Worm (Caenorhabditis elegans) whole organism, L4 larva: ENCODE data around the gene sax-2.
"Not testable (repeated sequence)": the region's sequence is repeated elsewhere in the genome, so short reads cannot be mapped to it uniquely, and the experiment has no call there.

Experiments
- F10B5.3 ChIP-seq: sonication (generic microtip); optimal IDR thresholded peaks from 2 replicates; lab custom pipeline; 2016; ENCODE audit warnings: mild to moderate bottlenecking, missing genetic modification characterization, missing compliant biosample characterization
- F49E8.2 ChIP-seq: sonication (generic microtip); optimal IDR thresholded peaks from 2 replicates; lab custom pipeline; 2016; ENCODE audit warnings: missing compliant biosample characterization, mild to moderate bottlenecking, missing genetic modification characterization, borderline replicate concordance
- T20F7.1 ChIP-seq: fragments of 200-800 bp; sonication (Bioruptor generic); optimal IDR thresholded peaks from 2 replicates; lab custom pipeline; 2018; ENCODE audit warnings: mild to moderate bottlenecking, missing genetic modification characterization, missing compliant biosample characterization
- Y48G9A.11 ChIP-seq: fragments of 200-800 bp; sonication (Bioruptor generic); IDR thresholded peaks from 2 replicates; pipeline ENCODE4 v1.3.6; 2022; ENCODE audit warnings: missing genetic modification reagents, missing genetic modification characterization, missing compliant biosample characterization
- Y75B8A.6 ChIP-seq: fragments of 200-800 bp; sonication (Bioruptor generic); IDR thresholded peaks from 2 replicates; pipeline ENCODE4 v1.3.6; 2022; ENCODE audit warnings: missing genetic modification reagents, missing genetic modification characterization, missing compliant biosample characterization
- ZK337.2 ChIP-seq: fragments of 200-800 bp; sonication (Bioruptor generic); IDR thresholded peaks from 2 replicates; pipeline ENCODE4 v1.3.6; 2022; ENCODE audit warnings: missing genetic modification reagents, missing genetic modification characterization, missing compliant biosample characterization
- ZK546.5 ChIP-seq, 2 experiments: sonication (generic microtip); optimal IDR thresholded peaks; 2 replicates each; lab custom pipeline; 2017; ENCODE audit warnings: missing biosample characterization in 2 of 2, missing genetic modification characterization in 2 of 2
- aha-1 ChIP-seq: fragments of 150-350 bp; peaks from one replicate; lab custom pipeline; 2014; ENCODE audit warnings: missing biosample characterization, missing genetic modification characterization
- aly-2 ChIP-seq: sonication (generic microtip); optimal IDR thresholded peaks from 2 replicates; lab custom pipeline; 2018; ENCODE audit warnings: missing biosample characterization, missing genetic modification characterization
- arid-1 ChIP-seq: fragments of 200-800 bp; sonication (Bioruptor generic); conservative IDR thresholded peaks from 2 replicates; pipeline ENCODE4 v1.3.6; 2022; ENCODE audit warnings: missing genetic modification reagents, missing genetic modification characterization, missing compliant biosample characterization
- ceh-20 ChIP-seq: fragments of 200-800 bp; sonication (Bioruptor generic); IDR thresholded peaks from 2 replicates; pipeline ENCODE4 v1.3.6; 2022; ENCODE audit warnings: missing genetic modification reagents, missing genetic modification characterization, missing compliant biosample characterization
- ceh-44 ChIP-seq: fragments of 200-800 bp; sonication (Bioruptor generic); IDR thresholded peaks from 2 replicates; pipeline ENCODE4 v1.3.6; 2022; ENCODE audit warnings: missing genetic modification reagents, missing genetic modification characterization, missing compliant biosample characterization
- ceh-62 ChIP-seq: sonication (generic microtip); optimal IDR thresholded peaks from 2 replicates; lab custom pipeline; 2017; ENCODE audit warnings: missing biosample characterization, missing genetic modification characterization
- ces-1 ChIP-seq: fragments of 150-350 bp; sonication (generic microtip); optimal IDR thresholded peaks from 4 replicates; lab custom pipeline; 2014; ENCODE audit warnings: missing biosample characterization, missing genetic modification reagents, missing genetic modification characterization
- daf-19 ChIP-seq: fragments of 200-800 bp; sonication (Bioruptor generic); conservative IDR thresholded peaks from 2 replicates; pipeline ENCODE4 v1.3.6; 2022; ENCODE audit warnings: missing genetic modification characterization, missing compliant biosample characterization
- daf-8 ChIP-seq: fragments of 200-800 bp; sonication (Bioruptor generic); IDR thresholded peaks from 2 replicates; pipeline ENCODE4 v1.3.6; 2022; ENCODE audit warnings: missing genetic modification characterization, missing compliant biosample characterization
- dmd-6 ChIP-seq: fragments of 200-800 bp; sonication (Bioruptor generic); IDR thresholded peaks from 2 replicates; pipeline ENCODE4 v1.3.6; 2022; ENCODE audit warnings: missing genetic modification reagents, missing genetic modification characterization, missing compliant biosample characterization
- dmd-9 ChIP-seq: fragments of 200-800 bp; sonication (Bioruptor generic); IDR thresholded peaks from 2 replicates; pipeline ENCODE4 v1.3.6; 2022; ENCODE audit warnings: missing genetic modification reagents, missing genetic modification characterization, missing compliant biosample characterization
- dpl-1 ChIP-seq: fragments of 150-350 bp; optimal IDR thresholded peaks from 2 replicates; lab custom pipeline; 2014; ENCODE audit warnings: missing biosample characterization, missing genetic modification reagents, missing genetic modification characterization
- duxl-1 ChIP-seq: sonication (generic microtip); optimal IDR thresholded peaks from 2 replicates; lab custom pipeline; 2016; ENCODE audit warnings: mild to moderate bottlenecking, missing genetic modification characterization, moderate library complexity, missing compliant biosample characterization; ENCODE audit not compliant: poor library complexity
- egl-43 ChIP-seq: fragments of 200-800 bp; sonication (Bioruptor generic); IDR thresholded peaks from 2 replicates; pipeline ENCODE4 v1.3.6; 2022; ENCODE audit warnings: missing genetic modification reagents, missing genetic modification characterization, missing compliant biosample characterization
- gei-8 ChIP-seq: fragments of 200-800 bp; sonication (Bioruptor generic); optimal IDR thresholded peaks from 2 replicates; lab custom pipeline; 2018; ENCODE audit warnings: mild to moderate bottlenecking, missing genetic modification characterization, missing compliant biosample characterization
- hif-1 ChIP-seq, 2 experiments: sonication (generic microtip); optimal IDR thresholded peaks; 2 replicates each; lab custom pipeline; 2016 to 2017; ENCODE audit warnings: missing compliant biosample characterization in 2 of 2, missing genetic modification characterization in 2 of 2, missing genetic modification reagents in 2 of 2, missing genotype in 2 of 2, mild to moderate bottlenecking in 1 of 2
- hmg-1.1 ChIP-seq: fragments of 200-800 bp; sonication (Bioruptor generic); IDR thresholded peaks from 2 replicates; pipeline ENCODE4 v1.3.6; 2022; ENCODE audit warnings: missing genetic modification reagents, missing genetic modification characterization, missing compliant biosample characterization
- lin-13 ChIP-seq: fragments of 150-350 bp; optimal IDR thresholded peaks from 2 replicates; lab custom pipeline; 2014; ENCODE audit warnings: missing biosample characterization, missing genetic modification reagents, missing genetic modification characterization
- lin-29 ChIP-seq: fragments of 200-800 bp; sonication (Bioruptor generic); IDR thresholded peaks from 2 replicates; pipeline ENCODE4 v1.3.6; 2022; ENCODE audit warnings: missing genetic modification reagents, missing genetic modification characterization, missing compliant biosample characterization
- lin-38 ChIP-seq: fragments of 200-800 bp; sonication (Bioruptor generic); IDR thresholded peaks from 2 replicates; pipeline ENCODE4 v1.3.6; 2022; ENCODE audit warnings: missing genetic modification reagents, missing genetic modification characterization, missing compliant biosample characterization
- madf-5 ChIP-seq, 2 experiments: fragments of 200-800 bp; sonication (Bioruptor generic); IDR thresholded peaks; 2 replicates each; pipeline ENCODE4 v1.3.6; 2022; ENCODE audit warnings: missing compliant biosample characterization in 2 of 2, missing genetic modification characterization in 2 of 2
- madf-9 ChIP-seq: fragments of 200-800 bp; sonication (Bioruptor generic); conservative IDR thresholded peaks from 2 replicates; pipeline ENCODE4 v1.3.6; 2022; ENCODE audit warnings: missing genetic modification reagents, missing genetic modification characterization, missing compliant biosample characterization
- mep-1 ChIP-seq: fragments of 150-350 bp; sonication (generic microtip); optimal IDR thresholded peaks from 3 replicates; lab custom pipeline; 2014; ENCODE audit warnings: missing biosample characterization, missing genetic modification characterization
- mes-2 ChIP-seq: sonication (generic microtip); optimal IDR thresholded peaks from 2 replicates; lab custom pipeline; 2016; ENCODE audit warnings: missing genotype, mild to moderate bottlenecking, missing genetic modification characterization, missing compliant biosample characterization; ENCODE audit not compliant: poor library complexity, severe bottlenecking
- nhr-102 ChIP-seq: sonication (generic microtip); optimal IDR thresholded peaks from 2 replicates; lab custom pipeline; 2016; ENCODE audit warnings: mild to moderate bottlenecking, missing genetic modification characterization, moderate library complexity, missing compliant biosample characterization
- nhr-111 ChIP-seq: fragments of 200-800 bp; sonication (Bioruptor generic); optimal IDR thresholded peaks from 2 replicates; lab custom pipeline; 2018; ENCODE audit warnings: mild to moderate bottlenecking, missing genetic modification characterization, missing compliant biosample characterization
- nhr-28 ChIP-seq: fragments of 150-350 bp; optimal IDR thresholded peaks from 2 replicates; lab custom pipeline; 2014; ENCODE audit warnings: missing biosample characterization, missing genetic modification characterization
- nhr-42 ChIP-seq: fragments of 200-800 bp; sonication (Bioruptor generic); IDR thresholded peaks from 2 replicates; pipeline ENCODE4 v1.3.6; 2022; ENCODE audit warnings: missing genetic modification characterization, missing compliant biosample characterization
- php-3 ChIP-seq: fragments of 200-800 bp; sonication (Bioruptor generic); IDR thresholded peaks from 2 replicates; pipeline ENCODE4 v1.3.6; 2022; ENCODE audit warnings: missing genetic modification reagents, missing genetic modification characterization, missing compliant biosample characterization
- saeg-2 ChIP-seq: fragments of 200-800 bp; sonication (Bioruptor generic); IDR thresholded peaks from 2 replicates; pipeline ENCODE4 v1.3.6; 2022; ENCODE audit warnings: missing genetic modification reagents, missing genetic modification characterization, missing compliant biosample characterization
- sdz-12 ChIP-seq: fragments of 200-800 bp; sonication (Bioruptor generic); optimal IDR thresholded peaks from 2 replicates; lab custom pipeline; 2018; ENCODE audit warnings: mild to moderate bottlenecking, missing genetic modification characterization, missing compliant biosample characterization
- tra-1 ChIP-seq: fragments of 200-800 bp; sonication (Bioruptor generic); IDR thresholded peaks from 2 replicates; pipeline ENCODE4 v1.3.6; 2022; ENCODE audit warnings: missing genetic modification reagents, missing genetic modification characterization, missing compliant biosample characterization
- unc-39 ChIP-seq: sonication (generic microtip); optimal IDR thresholded peaks from 2 replicates; lab custom pipeline; 2017; ENCODE audit warnings: missing biosample characterization, missing genetic modification characterization
- zag-1 ChIP-seq: fragments of 150-350 bp; optimal IDR thresholded peaks from 2 replicates; lab custom pipeline; 2014; ENCODE audit warnings: missing biosample characterization, missing genetic modification characterization
- zfp-2 ChIP-seq: sonication (generic microtip); optimal IDR thresholded peaks from 2 replicates; lab custom pipeline; 2016; ENCODE audit warnings: mild to moderate bottlenecking, missing genetic modification characterization, missing compliant biosample characterization
- zip-2 ChIP-seq: fragments of 150-350 bp; optimal IDR thresholded peaks from 2 replicates; lab custom pipeline; 2014; ENCODE audit warnings: missing biosample characterization, missing genetic modification characterization
- ztf-7 ChIP-seq: fragments of 150-350 bp; optimal IDR thresholded peaks from 2 replicates; lab custom pipeline; 2014; ENCODE audit warnings: missing biosample characterization, missing genetic modification characterization

sax-2 gene

DNA sequence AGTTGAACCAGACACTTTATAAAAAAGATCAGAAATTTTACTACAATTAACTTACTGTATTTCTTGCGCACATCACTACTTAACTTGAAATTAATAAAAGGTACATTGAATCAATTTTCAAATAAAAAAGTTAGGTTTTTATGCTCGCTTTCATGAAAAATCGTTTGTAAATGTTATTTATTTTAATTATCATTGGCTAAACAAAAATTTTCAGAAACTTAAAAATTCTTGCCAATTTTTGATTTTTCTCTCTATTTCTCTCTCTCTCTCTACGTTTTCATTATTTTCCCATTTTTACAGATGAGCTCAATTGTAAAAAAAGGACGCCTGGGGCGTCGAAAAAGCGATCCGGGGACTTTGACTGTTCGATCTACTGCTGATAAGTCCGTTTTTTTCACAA lies at the start of gene sax-2:
Gene sax-2 (plus strand): TSS at position 301 of the 400 bp plus-strand sequence.
- TF ChIP-seq dmd-9 (GFP tag; lab: Robert Waterston, UW), result no peak
- TF ChIP-seq ceh-62 (tag; lab: Kevin White, UChicago), result no peak
- no peak for TF ChIP-seq T20F7.1 (GFP tag; lab: Kevin White, UChicago)
- TF ChIP-seq unc-39 (tag; lab: Kevin White, UChicago), result no peak
- no peak for TF ChIP-seq zip-2 (tag; lab: Kevin White, UChicago)
- TF ChIP-seq lin-29 (GFP tag; lab: Robert Waterston, UW), result no peak
- no peak for TF ChIP-seq nhr-102
- no peak for TF ChIP-seq arid-1 (GFP tag; lab: Robert Waterston, UW)
- TF ChIP-seq nhr-42 (GFP tag; lab: Robert Waterston, UW), result no peak
- no peak for TF ChIP-seq zag-1 (tag; lab: Kevin White, UChicago)
- TF ChIP-seq lin-38 (GFP tag; lab: Robert Waterston, UW), result no peak
- no peak for TF ChIP-seq ZK546.5 (tag; optimal IDR thresholded peaks at IDR 0.05; lab: Kevin White, UChicago)
- no peak for TF ChIP-seq tra-1
- TF ChIP-seq F49E8.2 (tag; lab: Kevin White, UChicago), result no peak
- no peak for TF ChIP-seq nhr-111 (GFP tag; lab: Kevin White, UChicago)
- no peak for TF ChIP-seq F10B5.3 (tag; lab: Kevin White, UChicago)
- no peak for TF ChIP-seq php-3
- TF ChIP-seq hif-1 (tag; optimal IDR thresholded peaks at IDR 0.05; lab: Kevin White, UChicago), result no peak
- no peak for TF ChIP-seq gei-8 (GFP tag; lab: Kevin White, UChicago)

DNA sequence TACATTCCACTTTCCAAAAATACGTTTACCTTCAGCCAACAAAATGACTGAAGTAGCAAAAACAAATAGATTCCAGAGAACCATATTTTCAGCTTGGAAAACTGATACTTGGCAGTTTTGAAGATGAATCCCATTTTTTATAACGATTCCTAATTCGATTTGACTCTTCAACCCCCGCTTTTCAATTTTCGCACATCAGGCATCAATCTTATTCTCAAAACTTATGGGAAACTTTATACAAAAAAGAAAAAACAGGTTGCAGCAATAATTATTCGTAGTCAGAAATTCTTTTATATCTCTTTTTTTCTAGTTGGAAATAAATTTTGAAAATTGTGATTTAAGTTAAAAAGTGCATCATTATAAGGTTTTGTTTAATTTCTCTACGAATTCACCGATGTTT lies 47.7 kb upstream of the sax-2 start, which contains the start of gene C45G9.10:
Gene C45G9.10 (minus strand): TSS at position 101 of the 400 bp plus-strand sequence.
- peak; percentile 64 for TF ChIP-seq aha-1 (tag; lab: Kevin White, UChicago)
- no peak for TF ChIP-seq lin-13 (GFP tag; lab: Kevin White, UChicago)

DNA sequence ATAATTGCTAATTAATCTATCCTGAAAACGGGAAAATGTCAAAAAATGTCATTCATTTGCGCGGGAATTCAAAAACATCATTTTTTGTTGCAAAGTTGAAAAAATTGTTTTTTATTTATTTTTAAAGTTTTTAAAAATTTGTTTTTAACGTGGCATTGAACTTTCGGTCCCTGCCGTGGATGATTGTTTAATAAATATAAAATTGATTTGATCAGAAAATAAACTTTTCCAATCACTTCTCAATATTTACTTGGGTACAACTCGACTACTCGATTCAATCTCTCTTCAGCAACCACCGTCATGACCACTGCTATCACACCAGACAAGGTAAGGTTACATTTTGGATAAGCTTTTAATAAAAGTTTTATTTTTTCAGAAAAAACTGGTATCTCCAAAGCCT lies 47.1 kb upstream of the sax-2 start, which contains the start of gene C45G9.4:
Gene C45G9.4 (plus strand): TSS at position 301 of the 400 bp plus-strand sequence.
- TF ChIP-seq Y48G9A.11, daf-19, dmd-6 (GFP tag; lab: Robert Waterston, UW): not testable (repeated sequence)
- TF ChIP-seq, all 104 proteins: peak for 0; not testable (repeated sequence) for 104

DNA sequence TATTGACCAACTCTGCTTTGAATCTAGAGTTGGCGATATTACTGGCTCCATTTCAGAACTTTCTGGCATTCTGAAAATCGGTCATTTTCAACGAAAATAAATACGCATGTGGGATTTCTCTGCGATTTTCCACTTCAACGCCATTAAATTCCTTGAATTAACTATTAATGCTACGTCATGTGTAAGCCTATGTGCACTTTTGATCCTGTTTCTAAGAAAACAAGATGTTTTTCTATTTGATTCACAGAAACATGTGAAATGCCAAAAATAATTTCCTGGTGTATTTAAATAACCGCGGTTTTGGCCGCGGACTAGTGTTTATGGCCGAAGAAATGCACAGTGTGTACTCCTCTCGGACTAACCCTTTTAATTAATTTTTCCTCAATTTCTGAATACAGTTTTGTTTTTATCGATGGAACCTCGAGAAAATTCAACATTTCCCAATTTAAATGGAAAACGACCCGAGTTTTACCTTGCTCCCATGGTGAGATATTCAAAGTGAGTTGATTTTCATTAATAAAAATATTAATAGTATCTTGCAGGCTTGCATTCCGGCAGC lies 40.7 kb upstream of the sax-2 start, which contains the start of the genes C45G9.11 and C45G9.2:
Gene C45G9.11 (minus strand): TSS at position 51 of the 559 bp plus-strand sequence.
Gene C45G9.2 (plus strand): TSS at position 392 of the 559 bp plus-strand sequence.
- TF ChIP-seq ceh-20 (GFP tag; lab: Robert Waterston, UW), result no peak
- no peak for TF ChIP-seq hmg-1.1 (GFP tag; lab: Robert Waterston, UW)
- TF ChIP-seq Y48G9A.11 (GFP tag; lab: Robert Waterston, UW), result peak; percentile 52
- TF ChIP-seq hif-1 (tag; optimal IDR thresholded peaks at IDR 0.05; lab: Kevin White, UChicago), result peak in 1 of 2 experiments; percentile 84
- TF ChIP-seq zfp-2 (tag; lab: Kevin White, UChicago), result no peak
- peak; percentile 89 for TF ChIP-seq ZK337.2 (GFP tag; lab: Robert Waterston, UW)
- TF ChIP-seq madf-5 (GFP tag; IDR thresholded peaks at IDR 0.05; lab: Robert Waterston, UW), result no peak
- peak; percentile 84 for TF ChIP-seq dmd-9 (GFP tag; lab: Robert Waterston, UW)
- TF ChIP-seq aly-2 (tag; lab: Kevin White, UChicago), result no peak
- TF ChIP-seq dpl-1 (GFP tag; lab: Kevin White, UChicago), result peak; percentile 94
- no peak for TF ChIP-seq ces-1
- no peak for TF ChIP-seq sdz-12 (GFP tag; lab: Kevin White, UChicago)
- peak; percentile 70; the same call in 1 of the 2 replicates for TF ChIP-seq ceh-44 (GFP tag; lab: Robert Waterston, UW)
- TF ChIP-seq daf-8 (GFP tag; lab: Robert Waterston, UW), result no peak
- peak; percentile 44 for TF ChIP-seq T20F7.1 (GFP tag; lab: Kevin White, UChicago)
- no peak for TF ChIP-seq saeg-2
- no peak for TF ChIP-seq Y75B8A.6 (GFP tag; lab: Robert Waterston, UW)
- peak; percentile 24 for TF ChIP-seq ztf-7 (tag; lab: Kevin White, UChicago)
- no peak for TF ChIP-seq nhr-28
- TF ChIP-seq mes-2 (tag; lab: Kevin White, UChicago), result peak; percentile 99
- peak; percentile 35 for TF ChIP-seq duxl-1
- no peak for TF ChIP-seq tra-1
- no peak; the same call in 1 of the 2 replicates for TF ChIP-seq madf-9 (GFP tag; lab: Robert Waterston, UW)
- TF ChIP-seq egl-43, result no peak
- no peak for TF ChIP-seq nhr-42 (GFP tag; lab: Robert Waterston, UW)
- no peak for TF ChIP-seq mep-1 (tag; lab: Kevin White, UChicago)
- no peak for TF ChIP-seq ceh-62 (tag; lab: Kevin White, UChicago)
